Worm (Caenorhabditis elegans): ENCODE data around the gene nhr-257.

DNA sequence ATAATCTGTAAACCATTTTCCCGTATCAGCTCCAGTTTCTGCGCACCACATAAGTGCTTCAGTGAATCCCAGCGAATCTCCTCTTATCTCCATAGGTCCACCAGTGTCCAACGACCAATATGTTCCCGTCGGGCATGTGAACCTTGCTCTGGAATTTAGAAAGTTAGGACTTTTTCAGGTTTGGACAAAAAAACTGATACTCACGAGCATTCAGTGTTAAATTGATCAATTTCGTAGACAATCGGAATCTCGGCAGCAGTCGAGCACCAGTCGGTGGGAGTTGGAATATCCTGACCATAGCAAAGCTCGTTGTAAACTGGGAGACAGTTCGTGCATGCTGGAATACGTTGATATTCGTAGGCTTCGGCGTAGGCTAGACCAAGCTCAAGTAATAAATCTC, 23.1 kb upstream of the nhr-257 start:
- TF ChIP-seq pha-4 (tag; optimal IDR thresholded peaks at IDR 0.05) (no peak), lin-13 (tag; optimal IDR thresholded peaks at IDR 0.05) (no peak), nhr-76 (tag; optimal IDR thresholded peaks at IDR 0.05) (no peak), mep-1 (tag; optimal IDR thresholded peaks at IDR 0.05) (no peak), unc-62 (GFP tag; optimal IDR thresholded peaks at IDR 0.05) (no peak), nhr-28 (tag; optimal IDR thresholded peaks at IDR 0.05) (no peak), lin-32 (GFP tag; optimal IDR thresholded peaks at IDR 0.05) (no peak), elt-3 (tag; optimal IDR thresholded peaks at IDR 0.05) (no peak)

Data from whole organism, mixed stage, embryonic.